Worm (Caenorhabditis elegans) whole organism, L1 larva: ENCODE measurements around the gene nhr-28.

Experiments
- lin-14 ChIP-seq: fragments of 200-800 bp; sonication (Bioruptor generic); optimal IDR thresholded peaks from 2 replicates; lab custom pipeline; 2018; ENCODE audit warnings: mild to moderate bottlenecking, missing genetic modification characterization, moderate library complexity, missing compliant biosample characterization
- lin-39 ChIP-seq: fragments of 150-350 bp; optimal IDR thresholded peaks from 2 replicates; lab custom pipeline; 2014; ENCODE audit warnings: missing biosample characterization, missing genetic modification reagents, missing genetic modification characterization

nhr-28 gene

ce11 chrX:16409220-16409619, 54.4 kb downstream of the nhr-28 start:
- TF ChIP-seq lin-14 (GFP tag; lab: Kevin White, UChicago) (peak; percentile 41), lin-39 (tag; lab: Kevin White, UChicago) (no peak)
